Fruit fly (Drosophila melanogaster) whole organism, prepupa: Measurements from ENCODE around the gene SC35.
A peak's percentile ranks its signal among the peaks of the same experiment; 100 is the strongest.

Experiments used
- CG10631 ChIP-seq: fragments of 200-800 bp; sonication (Bioruptor generic); optimal IDR thresholded peaks from 2 replicates; lab custom pipeline; 2016; ENCODE audit warnings: missing biosample characterization, missing genetic modification characterization
- CG10669 ChIP-seq: fragments of 200-800 bp; sonication (Bioruptor generic); optimal IDR thresholded peaks from 3 replicates; lab custom pipeline; 2018; ENCODE audit warnings: missing biosample characterization, mild to moderate bottlenecking, missing genetic modification characterization, moderate library complexity
- CG11762 ChIP-seq: fragments of 200-800 bp; sonication (Bioruptor generic); optimal IDR thresholded peaks from 3 replicates; lab custom pipeline; 2016; ENCODE audit warnings: missing biosample characterization, missing genetic modification characterization; ENCODE audit not compliant: insufficient read depth
- CG11902 ChIP-seq: fragments of 200-800 bp; sonication (Bioruptor generic); optimal IDR thresholded peaks from 3 replicates; lab custom pipeline; 2016; ENCODE audit warnings: missing biosample characterization, missing genetic modification characterization
- CG16779 ChIP-seq: fragments of 200-800 bp; sonication (Bioruptor generic); optimal IDR thresholded peaks from 3 replicates; lab custom pipeline; 2017; ENCODE audit warnings: missing biosample characterization, mild to moderate bottlenecking, missing genetic modification characterization
- CG3032 ChIP-seq: fragments of 200-800 bp; optimal IDR thresholded peaks from 2 replicates; lab custom pipeline; 2019; ENCODE audit warnings: missing biosample characterization, mild to moderate bottlenecking, missing genetic modification characterization, moderate library complexity
- CG31627 ChIP-seq: fragments of 200-800 bp; sonication (Bioruptor generic); optimal IDR thresholded peaks from 3 replicates; lab custom pipeline; 2016; ENCODE audit warnings: missing biosample characterization, missing genetic modification characterization
- CG32006 ChIP-seq: fragments of 200-800 bp; sonication (Bioruptor generic); optimal IDR thresholded peaks from 3 replicates; lab custom pipeline; 2017; ENCODE audit warnings: missing biosample characterization, mild to moderate bottlenecking, missing genetic modification characterization
- CG34406 ChIP-seq: fragments of 200-800 bp; sonication (Bioruptor generic); optimal IDR thresholded peaks from 3 replicates; lab custom pipeline; 2016; ENCODE audit warnings: missing biosample characterization, missing genetic modification characterization
- CG3919 ChIP-seq: fragments of 200-800 bp; sonication (Bioruptor generic); optimal IDR thresholded peaks from 3 replicates; lab custom pipeline; 2016; ENCODE audit warnings: missing biosample characterization, missing genetic modification characterization
- CG4318 ChIP-seq: fragments of 200-800 bp; sonication (Bioruptor generic); optimal IDR thresholded peaks from 3 replicates; lab custom pipeline; 2017; ENCODE audit warnings: missing biosample characterization, mild to moderate bottlenecking, missing genetic modification characterization
- CG6163 ChIP-seq: fragments of 200-800 bp; sonication (Bioruptor generic); IDR thresholded peaks from 3 replicates; pipeline ENCODE4 v1.3.6; 2022; ENCODE audit warnings: missing biosample characterization, missing genetic modification characterization
- CG6792 ChIP-seq: fragments of 200-800 bp; sonication (Bioruptor generic); optimal IDR thresholded peaks from 3 replicates; lab custom pipeline; 2016; ENCODE audit warnings: missing biosample characterization, missing genetic modification characterization
- CG6808 ChIP-seq: fragments of 200-800 bp; sonication (Bioruptor generic); optimal IDR thresholded peaks from 3 replicates; lab custom pipeline; 2017; ENCODE audit warnings: missing biosample characterization, missing genetic modification characterization, mild to moderate bottlenecking, moderate library complexity, missing genetic modification reagents
- CG6854 ChIP-seq: fragments of 200-800 bp; sonication (Bioruptor generic); optimal IDR thresholded peaks from 2 replicates; lab custom pipeline; 2017; ENCODE audit warnings: missing biosample characterization, mild to moderate bottlenecking, missing genetic modification characterization
- CG8119 ChIP-seq: fragments of 200-800 bp; sonication (Bioruptor generic); IDR thresholded peaks from 3 replicates; pipeline ENCODE4 v1.3.6; 2022; ENCODE audit warnings: missing biosample characterization, missing genetic modification characterization
- CG8319 ChIP-seq: fragments of 200-800 bp; sonication (Bioruptor generic); optimal IDR thresholded peaks from 3 replicates; lab custom pipeline; 2016; ENCODE audit warnings: missing biosample characterization, missing genetic modification characterization
- CG8632 ChIP-seq: fragments of 200-800 bp; sonication (Bioruptor generic); optimal IDR thresholded peaks from 3 replicates; lab custom pipeline; 2016; ENCODE audit warnings: missing biosample characterization, missing genetic modification characterization
- Eip75B ChIP-seq: fragments of 200-800 bp; sonication (Bioruptor generic); optimal IDR thresholded peaks from 3 replicates; lab custom pipeline; 2016; ENCODE audit warnings: missing biosample characterization, missing genetic modification characterization
- Eip78C ChIP-seq: fragments of 200-800 bp; sonication (Bioruptor generic); peaks from one replicate; lab custom pipeline; 2016; ENCODE audit warnings: missing biosample characterization, missing genetic modification characterization
- Eip93F ChIP-seq: fragments of 200-800 bp; sonication (Bioruptor generic); optimal IDR thresholded peaks from 2 replicates; lab custom pipeline; 2016; ENCODE audit warnings: missing biosample characterization, mild to moderate bottlenecking, missing genetic modification characterization
- Ets21C ChIP-seq: fragments of 200-800 bp; sonication (Bioruptor generic); optimal IDR thresholded peaks from 3 replicates; lab custom pipeline; 2016; ENCODE audit warnings: missing biosample characterization, missing genetic modification characterization
- Gug ChIP-seq: fragments of 200-800 bp; sonication (Bioruptor generic); IDR thresholded peaks from 2 replicates; pipeline ENCODE4 v1.3.6; 2022; ENCODE audit warnings: missing biosample characterization, missing genetic modification characterization
- Hr4 ChIP-seq: fragments of 200-800 bp; sonication (Bioruptor generic); optimal IDR thresholded peaks from 3 replicates; lab custom pipeline; 2016; ENCODE audit warnings: missing biosample characterization, missing genetic modification characterization
- Lpt ChIP-seq: fragments of 200-800 bp; sonication (Bioruptor generic); optimal IDR thresholded peaks from 3 replicates; lab custom pipeline; 2016; ENCODE audit warnings: missing biosample characterization, missing genetic modification characterization
- Smox ChIP-seq: fragments of 200-800 bp; sonication (Bioruptor generic); optimal IDR thresholded peaks from 3 replicates; lab custom pipeline; 2016; ENCODE audit warnings: missing biosample characterization, missing genetic modification characterization
- Sox102F ChIP-seq: fragments of 200-800 bp; sonication (Bioruptor generic); optimal IDR thresholded peaks from 2 replicates; lab custom pipeline; 2016; ENCODE audit warnings: missing biosample characterization, mild to moderate bottlenecking, missing genetic modification characterization
- Sox14 ChIP-seq: fragments of 200-800 bp; sonication (Bioruptor generic); optimal IDR thresholded peaks from 3 replicates; lab custom pipeline; 2016; ENCODE audit warnings: missing biosample characterization, missing genetic modification characterization
- Sox15 ChIP-seq: fragments of 200-800 bp; sonication (Bioruptor generic); optimal IDR thresholded peaks from 3 replicates; lab custom pipeline; 2016; ENCODE audit warnings: missing biosample characterization, missing genetic modification characterization
- cyc ChIP-seq: fragments of 200-800 bp; sonication (Bioruptor generic); optimal IDR thresholded peaks from 3 replicates; lab custom pipeline; 2016; ENCODE audit warnings: missing biosample characterization, missing genetic modification characterization
- eg ChIP-seq: fragments of 200-800 bp; sonication (Bioruptor generic); IDR thresholded peaks from 3 replicates; pipeline ENCODE4 v1.3.6; 2022; ENCODE audit warnings: missing biosample characterization, missing genetic modification characterization
- fd59A ChIP-seq: fragments of 200-800 bp; sonication (Bioruptor generic); optimal IDR thresholded peaks from 2 replicates; lab custom pipeline; 2017; ENCODE audit warnings: missing biosample characterization, mild to moderate bottlenecking, missing genetic modification characterization, missing genetic modification reagents
- fd85E ChIP-seq: fragments of 200-800 bp; sonication (Bioruptor generic); optimal IDR thresholded peaks from 3 replicates; lab custom pipeline; 2016; ENCODE audit warnings: missing biosample characterization, missing genetic modification characterization
- salr ChIP-seq, 2 experiments: fragments of 200-800 bp; sonication (Bioruptor generic); optimal IDR thresholded peaks; 3 replicates each; lab custom pipeline; 2016 to 2018; ENCODE audit warnings: missing biosample characterization in 2 of 2, missing genetic modification characterization in 2 of 2, mild to moderate bottlenecking in 1 of 2
- ss ChIP-seq, 2 experiments: fragments of 200-800 bp; sonication (Bioruptor generic); optimal IDR thresholded peaks; 2 replicates in 1 of 2; 3 replicates in 1 of 2; lab custom pipeline; 2017 to 2018; ENCODE audit warnings: mild to moderate bottlenecking in 2 of 2, missing biosample characterization in 2 of 2, missing genetic modification characterization in 2 of 2, moderate library complexity in 1 of 2
- svp ChIP-seq: fragments of 200-800 bp; sonication (Bioruptor generic); peaks from one replicate; lab custom pipeline; 2016; ENCODE audit warnings: missing biosample characterization, missing genetic modification characterization
- topi ChIP-seq: fragments of 200-800 bp; sonication (Bioruptor generic); optimal IDR thresholded peaks from 3 replicates; lab custom pipeline; 2016; ENCODE audit warnings: missing biosample characterization, missing genetic modification characterization
- vri ChIP-seq: fragments of 200-800 bp; sonication (Bioruptor generic); optimal IDR thresholded peaks from 3 replicates; lab custom pipeline; 2016; ENCODE audit warnings: missing biosample characterization, mild to moderate bottlenecking, missing genetic modification characterization

Gene SC35

DNA sequence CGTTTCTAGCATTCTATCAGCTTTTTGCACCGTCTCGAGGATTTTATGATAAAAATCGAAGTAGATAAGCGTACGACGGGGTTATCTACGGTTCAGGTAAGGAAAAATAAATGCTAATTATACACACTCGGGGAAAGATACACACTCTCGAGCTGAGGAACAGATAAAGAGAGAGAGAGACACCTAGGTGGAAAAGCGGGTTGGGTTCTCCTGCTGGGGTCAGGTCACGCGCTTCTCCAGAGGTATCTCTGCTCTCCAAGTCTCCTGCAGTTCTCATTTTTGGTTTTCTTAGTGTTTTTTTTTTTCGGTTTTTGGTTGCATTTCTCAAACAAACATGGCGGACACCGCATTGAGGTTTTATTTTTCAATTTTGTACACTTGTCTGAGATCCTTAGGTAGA lies 25.4 kb upstream of the SC35 start:
- TF ChIP-seq CG8632 (GFP tag; lab: Kevin White, UChicago): no peak
- TF ChIP-seq topi (GFP tag; lab: Kevin White, UChicago): no peak
- TF ChIP-seq CG4318 (GFP tag; lab: Kevin White, UChicago): no peak
- no peak for TF ChIP-seq ss (GFP tag; optimal IDR thresholded peaks at IDR 0.05; lab: Kevin White, UChicago)
- no peak for TF ChIP-seq Gug
- no peak for TF ChIP-seq Sox102F (GFP tag; lab: Kevin White, UChicago)
- no peak for TF ChIP-seq CG31627
- peak; percentile 30 for TF ChIP-seq Eip78C (GFP tag; lab: Kevin White, UChicago)
- TF ChIP-seq cyc (GFP tag; lab: Kevin White, UChicago): no peak
- TF ChIP-seq fd85E: no peak
- TF ChIP-seq Sox15 (GFP tag; lab: Kevin White, UChicago): no peak
- no peak for TF ChIP-seq CG6163 (GFP tag; lab: Robert Waterston, UW)
- no peak for TF ChIP-seq CG16779 (tag; lab: Kevin White, UChicago)
- TF ChIP-seq Ets21C: no peak
- TF ChIP-seq Hr4 (GFP tag; lab: Kevin White, UChicago): no peak
- no peak for TF ChIP-seq CG10669 (GFP tag; lab: Kevin White, UChicago)
- TF ChIP-seq salr (GFP tag; optimal IDR thresholded peaks at IDR 0.05; lab: Kevin White, UChicago): no peak
- TF ChIP-seq Sox14 (GFP tag; lab: Kevin White, UChicago): peak; percentile 5
- peak; percentile 73 for TF ChIP-seq svp (GFP tag; lab: Kevin White, UChicago)
- no peak for TF ChIP-seq CG8119 (GFP tag; lab: Robert Waterston, UW)
- no peak for TF ChIP-seq Smox (GFP tag; lab: Kevin White, UChicago)
- TF ChIP-seq fd59A: no peak
- TF ChIP-seq CG3032 (tag; lab: Kevin White, UChicago): no peak
- no peak for TF ChIP-seq CG6854 (GFP tag; lab: Kevin White, UChicago)
- TF ChIP-seq CG8319 (GFP tag; lab: Kevin White, UChicago): no peak

dm6 chr2L:12459191-12459590 lies 24.7 kb upstream of the SC35 start:
- no peak for TF ChIP-seq CG31627
- TF ChIP-seq Eip75B (GFP tag; lab: Kevin White, UChicago): no peak
- peak; percentile 39 for TF ChIP-seq Eip78C (GFP tag; lab: Kevin White, UChicago)
- no peak for TF ChIP-seq CG4318 (GFP tag; lab: Kevin White, UChicago)
- TF ChIP-seq CG34406 (GFP tag; lab: Kevin White, UChicago): no peak
- TF ChIP-seq topi (GFP tag; lab: Kevin White, UChicago): no peak
- TF ChIP-seq vri (GFP tag; lab: Kevin White, UChicago): peak; percentile 6
- peak; percentile 60 for TF ChIP-seq svp (GFP tag; lab: Kevin White, UChicago)
- TF ChIP-seq Gug: no peak
- TF ChIP-seq eg (GFP tag; lab: Robert Waterston, UW): no peak
- TF ChIP-seq Smox (GFP tag; lab: Kevin White, UChicago): no peak
- TF ChIP-seq CG32006 (GFP tag; lab: Kevin White, UChicago): no peak
- no peak for TF ChIP-seq CG11902 (GFP tag; lab: Kevin White, UChicago)
- peak; percentile 63 for TF ChIP-seq Eip93F (GFP tag; lab: Kevin White, UChicago)
- TF ChIP-seq CG6854 (GFP tag; lab: Kevin White, UChicago): no peak
- TF ChIP-seq ss (GFP tag; optimal IDR thresholded peaks at IDR 0.05; lab: Kevin White, UChicago): no peak

dm6 chr2L:12457715-12458114 lies 23.2 kb upstream of the SC35 start:
- no peak for TF ChIP-seq Lpt (GFP tag; lab: Kevin White, UChicago)
- TF ChIP-seq fd85E: no peak
- TF ChIP-seq Sox15 (GFP tag; lab: Kevin White, UChicago): no peak
- no peak for TF ChIP-seq Eip93F (GFP tag; lab: Kevin White, UChicago)
- TF ChIP-seq CG3919 (GFP tag; lab: Kevin White, UChicago): no peak
- no peak for TF ChIP-seq CG6792 (GFP tag; lab: Kevin White, UChicago)
- TF ChIP-seq CG10631 (GFP tag; lab: Kevin White, UChicago): no peak
- no peak for TF ChIP-seq CG6808
- no peak for TF ChIP-seq cyc (GFP tag; lab: Kevin White, UChicago)
- TF ChIP-seq CG10669 (GFP tag; lab: Kevin White, UChicago): no peak
- no peak for TF ChIP-seq CG11762 (GFP tag; lab: Kevin White, UChicago)
- no peak for TF ChIP-seq vri (GFP tag; lab: Kevin White, UChicago)
